Worm (Caenorhabditis elegans) whole organism, L4/young adult: Measurements from ENCODE around the gene nhr-255.

ENCODE experiments used
- W03F9.2 ChIP-seq: fragments of 150-350 bp; optimal IDR thresholded peaks from 2 replicates; lab custom pipeline; 2014; ENCODE audit warnings: missing biosample characterization, missing genetic modification characterization
- him-1 ChIP-seq: sonication (generic microtip); optimal IDR thresholded peaks from 2 replicates; lab custom pipeline; 2016; ENCODE audit warnings: missing genotype, missing genetic modification reagents, missing genetic modification characterization, missing compliant biosample characterization

DNA sequence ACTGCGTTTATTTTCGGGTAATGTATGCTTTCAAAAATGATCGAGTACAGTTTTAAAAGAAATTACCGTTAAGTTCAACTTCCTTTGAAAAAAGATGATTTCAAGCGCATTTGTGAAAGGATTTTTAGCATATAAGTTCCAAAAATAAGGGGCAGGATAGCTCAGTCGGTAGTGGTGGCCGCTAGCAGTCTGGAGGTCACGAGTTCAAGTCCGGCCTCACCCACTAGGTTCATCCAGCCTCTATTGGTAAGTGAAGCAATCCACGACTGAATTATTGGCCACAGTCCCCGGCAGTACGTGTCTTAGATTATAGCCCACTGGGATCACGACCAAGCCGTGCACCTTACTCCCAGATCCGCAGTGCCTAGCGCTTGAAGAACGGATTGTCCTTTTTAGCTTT is 25.4 kb upstream of the nhr-255 start:
- TF ChIP-seq W03F9.2 (tag; lab: Kevin White, UChicago) (no peak), him-1 (tag; lab: Kevin White, UChicago) (no peak)
